Worm (Caenorhabditis elegans): Measurements from ENCODE around the gene F31D5.7.
"Not testable (repeated sequence)": the region's sequence is repeated elsewhere in the genome, so short reads cannot be mapped to it uniquely, and the experiment has no call there.

F31D5.7 gene

ce11 chrII:4211113-4211512, at the start of gene F31D5.7:
Gene F31D5.7, plus strand, starts transcription at chrII:4211413.
- no peak for TF ChIP-seq nhr-129 (tag; optimal IDR thresholded peaks at IDR 0.05)
- no peak for TF ChIP-seq nhr-10 (tag; optimal IDR thresholded peaks at IDR 0.05)
- TF ChIP-seq unc-62 (GFP tag; optimal IDR thresholded peaks at IDR 0.05) = no peak
- no peak for TF ChIP-seq elt-1 (tag; optimal IDR thresholded peaks at IDR 0.05)
- TF ChIP-seq snpc-4 (tag; optimal IDR thresholded peaks at IDR 0.05) = no peak
- no peak for TF ChIP-seq mab-5 (tag; optimal IDR thresholded peaks at IDR 0.05)
- TF ChIP-seq ceh-16 (tag; optimal IDR thresholded peaks at IDR 0.05) = no peak
- TF ChIP-seq ztf-4 (tag; optimal IDR thresholded peaks at IDR 0.05) = no peak
- TF ChIP-seq unc-39 (tag; optimal IDR thresholded peaks at IDR 0.05) = no peak
- TF ChIP-seq gmeb-1 (tag; optimal IDR thresholded peaks at IDR 0.05) = no peak
- no peak for TF ChIP-seq mbf-1 (tag; optimal IDR thresholded peaks at IDR 0.05)
- no peak for TF ChIP-seq ztf-11 (tag; optimal IDR thresholded peaks at IDR 0.05)
- TF ChIP-seq peb-1 (tag; optimal IDR thresholded peaks at IDR 0.05) = no peak

- no peak for TF ChIP-seq dmd-4 (tag; optimal IDR thresholded peaks at IDR 0.05)
- TF ChIP-seq crh-2 (tag; optimal IDR thresholded peaks at IDR 0.05) = no peak
- TF ChIP-seq R02D3.7 (tag; optimal IDR thresholded peaks at IDR 0.05) = no peak
- no peak for TF ChIP-seq nhr-237 (tag; optimal IDR thresholded peaks at IDR 0.05)
These were observed 43.4 kb upstream of the F31D5.7 start for ce11 chrII:4167833-4168232.

- TF ChIP-seq sma-3 (GFP tag; optimal IDR thresholded peaks at IDR 0.05); ceh-16 (tag; optimal IDR thresholded peaks at IDR 0.05); sem-4 (tag; optimal IDR thresholded peaks at IDR 0.05): not testable (repeated sequence)
These were observed 42.8 kb upstream of the F31D5.7 start, which contains the start of gene R03H10.4 for ce11 chrII:4168404-4168803. Gene R03H10.4, minus strand, starts transcription at chrII:4168504.

- TF ChIP-seq mbf-1 (tag; optimal IDR thresholded peaks at IDR 0.05) (no peak), nhr-237 (tag; optimal IDR thresholded peaks at IDR 0.05) (no peak), fos-1 (tag; optimal IDR thresholded peaks at IDR 0.05) (no peak), F13H6.1 (tag; optimal IDR thresholded peaks at IDR 0.05) (no peak), R02D3.7 (tag; optimal IDR thresholded peaks at IDR 0.05) (no peak), sem-4 (tag; optimal IDR thresholded peaks at IDR 0.05) (no peak), nhr-12 (tag; optimal IDR thresholded peaks at IDR 0.05) (no peak), ama-1 (optimal IDR thresholded peaks at IDR 0.05) (no peak), egl-27 (tag; optimal IDR thresholded peaks at IDR 0.05) (no peak), nhr-25 (tag; optimal IDR thresholded peaks at IDR 0.05) (no peak), dmd-4 (tag; optimal IDR thresholded peaks at IDR 0.05) (no peak), unc-62 (GFP tag; optimal IDR thresholded peaks at IDR 0.05) (no peak), ztf-4 (tag; optimal IDR thresholded peaks at IDR 0.05) (no peak), nhr-129 (tag; optimal IDR thresholded peaks at IDR 0.05) (no peak)
These were observed 40.7 kb upstream of the F31D5.7 start, which contains the start of gene R03H10.5 for ce11 chrII:4170508-4170907. Gene R03H10.5, minus strand, starts transcription at chrII:4170608.

ce11 chrII:4173398-4173797, 37.8 kb upstream of the F31D5.7 start, which contains the start of gene R03H10.6:
Gene R03H10.6, minus strand, starts transcription at chrII:4173498.
- no peak for TF ChIP-seq mab-5 (tag; optimal IDR thresholded peaks at IDR 0.05)
- TF ChIP-seq elt-1 (tag; optimal IDR thresholded peaks at IDR 0.05) = no peak
- no peak for TF ChIP-seq nhr-25 (tag; optimal IDR thresholded peaks at IDR 0.05)
- no peak for TF ChIP-seq F13H6.1 (tag; optimal IDR thresholded peaks at IDR 0.05)
- no peak for TF ChIP-seq dmd-4 (tag; optimal IDR thresholded peaks at IDR 0.05)
- no peak for TF ChIP-seq lin-11 (tag; optimal IDR thresholded peaks at IDR 0.05)
- no peak for TF ChIP-seq Y55F3AM.14 (GFP tag; optimal IDR thresholded peaks at IDR 0.05)
- TF ChIP-seq crh-2 (tag; optimal IDR thresholded peaks at IDR 0.05) = no peak
- no peak for TF ChIP-seq snpc-4 (tag; optimal IDR thresholded peaks at IDR 0.05)
- TF ChIP-seq blmp-1 (tag; optimal IDR thresholded peaks at IDR 0.05; ENCODE audit: insufficient read depth) = no peak
- no peak for TF ChIP-seq lin-13 (GFP tag; optimal IDR thresholded peaks at IDR 0.05)
- no peak for TF ChIP-seq nhr-11 (tag; optimal IDR thresholded peaks at IDR 0.05)
- TF ChIP-seq nhr-10 (tag; optimal IDR thresholded peaks at IDR 0.05) = no peak
- TF ChIP-seq unc-55 (GFP tag; optimal IDR thresholded peaks at IDR 0.05) = no peak
- TF ChIP-seq aly-2 (tag; optimal IDR thresholded peaks at IDR 0.05) = no peak
- TF ChIP-seq skn-1 (tag; optimal IDR thresholded peaks at IDR 0.05) = no peak
- no peak for TF ChIP-seq elt-3 (tag; optimal IDR thresholded peaks at IDR 0.05)
- TF ChIP-seq ceh-82 (tag; optimal IDR thresholded peaks at IDR 0.05) = no peak
- no peak for TF ChIP-seq alr-1 (tag; optimal IDR thresholded peaks at IDR 0.05)
